Fruit fly (Drosophila melanogaster): ENCODE measurements around the gene CG8319.

- no peak for TF ChIP-seq ttk (optimal IDR thresholded peaks at IDR 0.05)
- no peak for TF ChIP-seq Sin3A (optimal IDR thresholded peaks at IDR 0.05)
These were observed 47.1 kb downstream of the CG8319 start, which contains the start of gene Dhc1 for dm6 chr3R:9674196-9674693.

Data from Kc167 (cell line).